Fruit fly (Drosophila melanogaster) whole organism, wandering third instar larva: ENCODE data around the gene caz.

Source experiments
- HLH106 ChIP-seq: fragments of 200-800 bp; optimal IDR thresholded peaks from 3 replicates; lab custom pipeline; 2019; ENCODE audit warnings: missing biosample characterization, mild to moderate bottlenecking, missing genetic modification characterization, moderate library complexity
- Hr78 ChIP-seq: fragments of >200 bp; optimal IDR thresholded peaks from 2 replicates; lab custom pipeline; 2017; ENCODE audit warnings: missing biosample characterization, missing genetic modification characterization
- Jra ChIP-seq: sonication (Bioruptor generic); optimal IDR thresholded peaks from 2 replicates; lab custom pipeline; 2016; ENCODE audit warnings: missing biosample characterization, missing genetic modification characterization
- Myc ChIP-seq: fragments of >200 bp; optimal IDR thresholded peaks from 2 replicates; lab custom pipeline; 2017

- TF ChIP-seq Hr78 (GFP tag; lab: Kevin White, UChicago) (no peak), Jra (GFP tag; lab: Kevin White, UChicago) (no peak), Myc (lab: Kevin White, UChicago) (no peak), HLH106 (tag; lab: Kevin White, UChicago) (no peak)
Observed at dm6 chrX:16323063-16323462, 34.5 kb downstream of the caz start, which contains the start of the genes CG9917 and CG32579.
